Fruit fly (Drosophila melanogaster) Kc167 (cell line): ENCODE results near the gene mRpS35.

Experiments used
- Myc ChIP-seq: fragments of >200 bp; optimal IDR thresholded peaks from 2 replicates; lab custom pipeline; 2017; ENCODE audit warnings: missing external identifiers
- Sin3A ChIP-seq: fragments of >200 bp; optimal IDR thresholded peaks from 2 replicates; lab custom pipeline; 2018; ENCODE audit warnings: missing external identifiers
- h ChIP-seq: fragments of >200 bp; optimal IDR thresholded peaks from 3 replicates; lab custom pipeline; 2018; ENCODE audit warnings: missing external identifiers
- psq ChIP-seq: fragments of >200 bp; optimal IDR thresholded peaks from 2 replicates; lab custom pipeline; 2017; ENCODE audit warnings: missing external identifiers
- ttk ChIP-seq: sonication (Bioruptor generic); optimal IDR thresholded peaks from 2 replicates; lab custom pipeline; 2017; ENCODE audit warnings: missing external identifiers

dm6 chr3L:2798463-2798993 is 17.8 kb downstream of the mRpS35 start:
- no peak for TF ChIP-seq Myc
- TF ChIP-seq Sin3A, result no peak
- no peak for TF ChIP-seq ttk (lab: Kevin White, UChicago)
- no peak for TF ChIP-seq h (lab: Kevin White, UChicago)
- TF ChIP-seq psq, result no peak
